Worm (Caenorhabditis elegans): ENCODE data around the gene R151.1.

R151.1 gene

ce11 chrIII:7184022-7184421, 32.3 kb upstream of the R151.1 start, which contains the start of gene yju-2:
Gene yju-2, plus strand, starts transcription at chrIII:7184336.
- no peak for TF ChIP-seq hlh-1 (tag; optimal IDR thresholded peaks at IDR 0.05)
- peak; percentile 47 for TF ChIP-seq nhr-237 (tag; optimal IDR thresholded peaks at IDR 0.05)
- no peak for TF ChIP-seq nhr-12 (tag; optimal IDR thresholded peaks at IDR 0.05)
- TF ChIP-seq nhr-2 (tag; optimal IDR thresholded peaks at IDR 0.05), result no peak
- TF ChIP-seq lin-13 (tag; optimal IDR thresholded peaks at IDR 0.05), result no peak
- TF ChIP-seq pha-4 (tag; optimal IDR thresholded peaks at IDR 0.05), result peak; percentile 82
- TF ChIP-seq nhr-28 (tag; optimal IDR thresholded peaks at IDR 0.05), result no peak
- TF ChIP-seq ceh-83 (GFP tag; optimal IDR thresholded peaks at IDR 0.05), result no peak
- TF ChIP-seq M03D4.4 (tag; optimal IDR thresholded peaks at IDR 0.05), result no peak
- no peak for TF ChIP-seq mep-1 (tag; optimal IDR thresholded peaks at IDR 0.05)
- no peak for TF ChIP-seq ham-2 (GFP tag; optimal IDR thresholded peaks at IDR 0.05)
- TF ChIP-seq zip-8 (tag; optimal IDR thresholded peaks at IDR 0.05), result no peak
- TF ChIP-seq tbx-8 (GFP tag; optimal IDR thresholded peaks at IDR 0.05), result no peak
- no peak for TF ChIP-seq mab-5 (tag; optimal IDR thresholded peaks at IDR 0.05)
- no peak for TF ChIP-seq cnd-1 (tag; optimal IDR thresholded peaks at IDR 0.05)
- no peak for TF ChIP-seq lin-32 (GFP tag; optimal IDR thresholded peaks at IDR 0.05)
- no peak for TF ChIP-seq elt-1 (tag; optimal IDR thresholded peaks at IDR 0.05; ENCODE audit: borderline replicate concordance, insufficient read depth)
- no peak for TF ChIP-seq ceh-43 (GFP tag; optimal IDR thresholded peaks at IDR 0.05)
- TF ChIP-seq bed-3 (GFP tag; optimal IDR thresholded peaks at IDR 0.05), result no peak
- no peak for TF ChIP-seq unc-120 (tag; optimal IDR thresholded peaks at IDR 0.05; ENCODE audit: poor library complexity, severe bottlenecking)
- TF ChIP-seq snpc-4 (tag; optimal IDR thresholded peaks at IDR 0.05), result no peak
- TF ChIP-seq unc-62 (GFP tag; optimal IDR thresholded peaks at IDR 0.05), result no peak
- peak; percentile 69 for TF ChIP-seq ces-1 (GFP tag; optimal IDR thresholded peaks at IDR 0.05)
- TF ChIP-seq lsy-2 (tag; optimal IDR thresholded peaks at IDR 0.05), result peak; percentile 70
- no peak for TF ChIP-seq mls-2 (tag; optimal IDR thresholded peaks at IDR 0.05)
- TF ChIP-seq unc-39 (tag; optimal IDR thresholded peaks at IDR 0.05), result no peak
- TF ChIP-seq sem-2 (GFP tag; optimal IDR thresholded peaks at IDR 0.05), result no peak
- no peak for TF ChIP-seq nhr-76 (tag; optimal IDR thresholded peaks at IDR 0.05)
- no peak for TF ChIP-seq ztf-11 (tag; optimal IDR thresholded peaks at IDR 0.05)
- no peak for TF ChIP-seq elt-3 (tag; optimal IDR thresholded peaks at IDR 0.05)
- peak; percentile 4 for TF ChIP-seq sptf-1 (tag; optimal IDR thresholded peaks at IDR 0.05)
- TF ChIP-seq ceh-39 (tag; optimal IDR thresholded peaks at IDR 0.05), result peak; percentile 24
- no peak for TF ChIP-seq blmp-1 (tag; optimal IDR thresholded peaks at IDR 0.05)
- TF ChIP-seq drap-1 (GFP tag; optimal IDR thresholded peaks at IDR 0.05), result no peak
- TF ChIP-seq flh-1 (GFP tag; optimal IDR thresholded peaks at IDR 0.05), result no peak

- TF ChIP-seq nhr-12 (tag; optimal IDR thresholded peaks at IDR 0.05) (no peak), ces-1 (GFP tag; optimal IDR thresholded peaks at IDR 0.05) (no peak), ceh-83 (GFP tag; optimal IDR thresholded peaks at IDR 0.05) (no peak), nhr-2 (tag; optimal IDR thresholded peaks at IDR 0.05) (no peak), blmp-1 (tag; optimal IDR thresholded peaks at IDR 0.05) (no peak), unc-62 (GFP tag; optimal IDR thresholded peaks at IDR 0.05) (no peak), unc-39 (tag; optimal IDR thresholded peaks at IDR 0.05) (no peak), ceh-39 (tag; optimal IDR thresholded peaks at IDR 0.05) (no peak), nhr-76 (tag; optimal IDR thresholded peaks at IDR 0.05) (no peak), mls-2 (tag; optimal IDR thresholded peaks at IDR 0.05) (no peak)
Measured at ce11 chrIII:7185473-7185872, 30.9 kb upstream of the R151.1 start, which contains the start of gene F37C12.14. Gene F37C12.14, minus strand, starts transcription at chrIII:7185573.

DNA sequence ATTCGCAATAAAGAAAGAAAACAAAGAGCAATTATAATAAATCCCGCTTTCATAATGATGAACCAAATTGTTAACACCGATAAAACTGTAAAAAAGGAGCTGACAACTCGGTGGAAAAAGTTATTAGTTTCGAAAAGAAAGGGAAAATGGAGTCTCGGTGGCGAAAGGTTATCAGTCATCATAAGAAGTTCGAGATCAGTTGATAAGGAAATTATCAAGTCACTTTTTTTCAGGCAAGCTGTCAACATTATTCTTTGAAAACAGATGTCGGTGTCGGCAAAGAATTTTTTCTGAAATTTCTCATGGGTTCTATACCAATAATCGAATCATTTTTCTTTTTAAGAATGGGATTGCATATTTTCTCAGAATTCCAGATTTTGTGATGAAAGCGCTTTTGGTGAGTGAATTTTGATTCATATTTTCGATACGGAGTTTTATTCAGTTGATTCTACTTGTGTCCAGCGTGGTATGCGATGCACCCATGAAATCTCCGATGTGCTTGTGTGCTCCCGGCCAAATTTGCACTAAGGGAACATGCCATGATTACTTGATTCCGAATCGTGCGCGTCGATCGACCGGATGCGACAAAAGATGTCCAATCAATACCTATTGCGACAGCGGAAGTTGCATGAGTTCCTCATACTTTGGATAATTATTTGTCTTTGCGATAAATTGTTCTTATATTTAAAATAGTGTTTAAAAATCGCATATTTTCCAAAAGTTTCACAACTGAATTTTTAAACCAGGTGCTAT, 27.9 kb upstream of the R151.1 start, which contains the start of the genes F37C12.21 and F37C12.10:
Gene F37C12.21 (plus strand): TSS at position 58 of the 753 bp plus-strand sequence.
Gene F37C12.10 (minus strand): TSS at position 85 of the 753 bp plus-strand sequence.
- TF ChIP-seq mls-2 (tag; optimal IDR thresholded peaks at IDR 0.05) (no peak), mab-5 (tag; optimal IDR thresholded peaks at IDR 0.05) (no peak), hlh-1 (tag; optimal IDR thresholded peaks at IDR 0.05) (no peak), lin-13 (tag; optimal IDR thresholded peaks at IDR 0.05) (no peak), ham-2 (GFP tag; optimal IDR thresholded peaks at IDR 0.05) (no peak), ceh-83 (GFP tag; optimal IDR thresholded peaks at IDR 0.05) (no peak), pha-4 (tag; optimal IDR thresholded peaks at IDR 0.05) (no peak), nhr-237 (tag; optimal IDR thresholded peaks at IDR 0.05) (no peak), flh-1 (GFP tag; optimal IDR thresholded peaks at IDR 0.05) (no peak), cnd-1 (tag; optimal IDR thresholded peaks at IDR 0.05) (no peak), unc-39 (tag; optimal IDR thresholded peaks at IDR 0.05) (no peak), snpc-4 (tag; optimal IDR thresholded peaks at IDR 0.05) (no peak), nhr-76 (tag; optimal IDR thresholded peaks at IDR 0.05) (no peak), lin-32 (GFP tag; optimal IDR thresholded peaks at IDR 0.05) (no peak), drap-1 (GFP tag; optimal IDR thresholded peaks at IDR 0.05) (no peak)
